Worm (Caenorhabditis elegans): ENCODE data around the gene rpb-6.

DNA sequence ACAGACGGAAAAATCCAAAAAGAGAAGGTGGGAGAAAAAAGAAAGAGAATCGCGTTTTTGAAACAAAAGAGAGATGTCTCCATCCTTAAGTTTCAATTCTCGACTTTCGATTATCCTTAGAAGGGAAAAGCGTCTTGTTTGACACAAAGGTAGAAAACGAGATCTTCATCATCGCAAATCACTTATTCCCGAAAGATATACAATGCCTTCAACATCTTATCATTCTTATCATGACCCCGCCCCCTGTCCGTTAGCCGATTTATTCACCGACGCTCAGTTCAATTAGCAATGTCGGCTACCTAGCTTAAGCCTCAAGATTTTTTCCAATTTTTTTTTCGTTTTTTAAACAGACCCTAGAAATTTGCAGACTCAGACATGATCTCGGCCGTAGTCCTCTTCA, 19.8 kb downstream of the rpb-6 start, which contains the start of gene C14A4.9:
- no peak for TF ChIP-seq dao-5 (tag; optimal IDR thresholded peaks at IDR 0.05)
- TF ChIP-seq him-1 (tag; optimal IDR thresholded peaks at IDR 0.05): no peak

Data from whole organism, L4/young adult.